Fruit fly (Drosophila melanogaster): Measurements from ENCODE around the gene Fur1.

DNA sequence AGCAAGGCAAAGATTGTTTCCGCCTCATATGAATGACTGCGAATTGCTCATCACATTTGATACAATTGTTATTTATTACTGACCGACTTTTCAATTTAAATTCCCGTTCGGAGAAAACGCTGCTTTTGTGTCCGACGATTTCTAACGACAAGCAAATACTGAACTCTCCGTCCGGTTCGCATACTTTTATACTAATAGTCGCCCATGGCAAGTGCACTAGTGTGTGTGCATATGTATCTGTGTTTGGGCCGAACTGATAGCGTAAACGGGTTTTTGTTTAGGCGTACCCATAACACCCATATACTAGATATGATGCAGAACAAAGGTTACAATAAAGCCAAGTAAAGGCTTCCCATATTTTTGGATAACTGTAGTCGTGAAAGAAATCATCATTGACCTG lies 164.6 kb downstream of the Fur1 start, which contains the start of gene CG10550:
- TF ChIP-seq Sin3A (optimal IDR thresholded peaks at IDR 0.05) (no peak), insv (optimal IDR thresholded peaks at IDR 0.05) (no peak)

All from Kc167 (cell line).